Fruit fly (Drosophila melanogaster) S2 (cell line): ENCODE results near the gene CG15528.

Experiments used
- CG8478 ChIP-seq: fragments of >200 bp; optimal IDR thresholded peaks from 2 replicates; lab custom pipeline; 2018
- CTCF ChIP-seq, 2 experiments: fragments of >200 bp; optimal IDR thresholded peaks; 2 replicates each; lab custom pipeline; 2018

dm6 chr3R:30095855-30096254, 43.9 kb upstream of the CG15528 start:
- TF ChIP-seq CG8478 = no peak
- no peak for TF ChIP-seq CTCF (optimal IDR thresholded peaks at IDR 0.05; lab: Kevin White, UChicago)
